Fruit fly (Drosophila melanogaster): Measurements from ENCODE around the gene CG4619.
A peak's percentile ranks its signal among the peaks of the same experiment; 100 is the strongest.

Gene CG4619

DNA sequence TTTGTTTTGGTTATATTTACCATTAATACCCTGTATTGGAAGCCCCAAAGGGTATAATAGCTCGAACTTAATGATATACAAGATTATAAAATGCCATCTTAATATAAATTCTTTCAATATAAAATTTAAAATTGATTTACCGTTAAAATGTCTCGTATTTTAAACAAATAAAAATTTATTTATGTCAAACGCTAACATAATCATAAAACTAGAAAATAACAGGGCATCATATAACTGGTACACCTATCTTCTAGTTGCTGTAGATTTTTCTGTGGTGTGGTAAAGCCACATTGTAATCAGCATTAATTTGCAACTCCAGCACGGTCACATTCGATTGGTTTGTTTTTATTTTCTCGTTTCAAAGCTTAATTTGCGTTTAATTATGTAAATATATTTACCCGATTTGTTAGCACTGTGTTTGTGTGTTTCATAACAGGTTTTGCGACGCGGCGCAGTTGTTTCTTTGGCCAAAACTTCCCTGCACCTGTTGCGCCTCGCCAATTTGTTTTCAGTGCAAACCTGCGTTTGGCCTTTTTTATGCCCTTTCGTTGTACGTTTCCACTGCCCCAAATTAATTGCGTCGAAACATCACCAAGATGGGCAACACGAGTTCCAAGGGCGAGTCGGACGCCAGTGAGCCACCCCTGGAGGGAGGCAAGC, 18.5 kb downstream of the CG4619 start, which contains the start of the genes CG4658 and CG5846 (continued):
- TF ChIP-seq CG2199 (GFP tag; IDR thresholded peaks at IDR 0.05) (peak; percentile 77; the same call in 2 of the 3 replicates), dimm (GFP tag; IDR thresholded peaks at IDR 0.05) (peak; percentile 76), NC2β (GFP tag; optimal IDR thresholded peaks at IDR 0.05) (peak; percentile 84), Max (GFP tag; optimal IDR thresholded peaks at IDR 0.05) (peak; percentile 90), disco-r (GFP tag; optimal IDR thresholded peaks at IDR 0.05) (peak; percentile 81), gcm (GFP tag; optimal IDR thresholded peaks at IDR 0.05) (peak; percentile 96), gt (GFP tag; IDR thresholded peaks at IDR 0.05) (peak; percentile 69), pho (GFP tag; optimal IDR thresholded peaks at IDR 0.05) (peak; percentile 89), CG8290 (GFP tag; optimal IDR thresholded peaks at IDR 0.05) (peak; percentile 89), CG8290 (tag; optimal IDR thresholded peaks at IDR 0.05) (no peak), gce (GFP tag; IDR thresholded peaks at IDR 0.05) (peak; percentile 87), Sin3A (optimal IDR thresholded peaks at IDR 0.05) (peak; percentile 18), MTF-1 (GFP tag; optimal IDR thresholded peaks at IDR 0.05; ENCODE audit: borderline replicate concordance) (peak; percentile 77), CG14860 (GFP tag; IDR thresholded peaks at IDR 0.05; ENCODE audit: partially characterized antibody) (no peak), seq (GFP tag; IDR thresholded peaks at IDR 0.05) (peak; percentile 80), toy (GFP tag; IDR thresholded peaks at IDR 0.05) (peak; percentile 76), CG2712 (tag; optimal IDR thresholded peaks at IDR 0.05) (peak; percentile 98), Aef1 (GFP tag; IDR thresholded peaks at IDR 0.05) (peak; percentile 93), CG12942 (GFP tag; optimal IDR thresholded peaks at IDR 0.05) (peak; percentile 94), Taf1 (GFP tag; IDR thresholded peaks at IDR 0.05) (peak; percentile 85), CG1529 (GFP tag; optimal IDR thresholded peaks at IDR 0.05) (peak; percentile 79), prd (optimal IDR thresholded peaks at IDR 0.05) (no peak), prd (GFP tag; IDR thresholded peaks at IDR 0.05) (peak; percentile 98), CG18764 (GFP tag; optimal IDR thresholded peaks at IDR 0.05) (peak; percentile 93), MESR4 (GFP tag; optimal IDR thresholded peaks at IDR 0.05) (peak; percentile 60), p53 (GFP tag; optimal IDR thresholded peaks at IDR 0.05) (peak; percentile 62), CG13287 (GFP tag; IDR thresholded peaks at IDR 0.05; ENCODE audit: partially characterized antibody) (peak; percentile 41; the same call in 1 of the 2 replicates), tin (GFP tag; optimal IDR thresholded peaks at IDR 0.05) (peak; percentile 92), bowl (GFP tag; IDR thresholded peaks at IDR 0.05) (peak; percentile 81), HLH4C (GFP tag; IDR thresholded peaks at IDR 0.05; ENCODE audit: partially characterized antibody) (no peak), CG31365 (tag; optimal IDR thresholded peaks at IDR 0.05) (no peak), sd (tag; optimal IDR thresholded peaks at IDR 0.05) (peak; percentile 84), CG4820 (GFP tag; optimal IDR thresholded peaks at IDR 0.05) (peak; percentile 90), ash1 (GFP tag; optimal IDR thresholded peaks at IDR 0.05) (no peak), Lhr (GFP tag; optimal IDR thresholded peaks at IDR 0.05) (peak; percentile 80), CG8388 (GFP tag; optimal IDR thresholded peaks at IDR 0.05) (peak; percentile 96), amos (GFP tag; IDR thresholded peaks at IDR 0.05; ENCODE audit: partially characterized antibody) (no peak), CG11093 (GFP tag; IDR thresholded peaks at IDR 0.05) (peak; percentile 91), Oli (tag; optimal IDR thresholded peaks at IDR 0.05) (peak; percentile 94), Meics (GFP tag; optimal IDR thresholded peaks at IDR 0.05) (peak; percentile 92), ro (GFP tag; IDR thresholded peaks at IDR 0.05) (peak; percentile 84), gcm2 (GFP tag; optimal IDR thresholded peaks at IDR 0.05) (peak; percentile 25), Sox102F (GFP tag; optimal IDR thresholded peaks at IDR 0.05) (peak; percentile 98), CG17802 (tag; optimal IDR thresholded peaks at IDR 0.05) (peak; percentile 64), trh (GFP tag; optimal IDR thresholded peaks at IDR 0.05) (peak; percentile 80), bsh (GFP tag; optimal IDR thresholded peaks at IDR 0.05) (peak; percentile 16 to 97), z (GFP tag; IDR thresholded peaks at IDR 0.05) (peak; percentile 56; the same call in 1 of the 3 replicates), CG11398 (GFP tag; optimal IDR thresholded peaks at IDR 0.05) (peak; percentile 78), HLH54F (GFP tag; optimal IDR thresholded peaks at IDR 0.05) (peak; percentile 75), fd96Cb (tag; optimal IDR thresholded peaks at IDR 0.05) (peak; percentile 95), CG9609 (GFP tag; optimal IDR thresholded peaks at IDR 0.05) (peak; percentile 64)
